Worm (Caenorhabditis elegans) whole organism, midembryonic: ENCODE measurements around the gene Y37H2A.12.

ENCODE experiments used
- T22C8.4 ChIP-seq: fragments of 200-800 bp; sonication (Bioruptor generic); IDR thresholded peaks from 2 replicates; pipeline ENCODE4 v1.3.6; 2022; ENCODE audit warnings: missing genetic modification characterization, missing compliant biosample characterization
- cog-1 ChIP-seq: sonication (generic microtip); optimal IDR thresholded peaks from 2 replicates; lab custom pipeline; 2016; ENCODE audit warnings: missing genetic modification characterization, missing compliant biosample characterization
- flt-1 ChIP-seq: fragments of 200-800 bp; sonication (Bioruptor generic); IDR thresholded peaks from 2 replicates; pipeline ENCODE4 v1.3.6; 2022; ENCODE audit warnings: missing genetic modification characterization, missing compliant biosample characterization
- klf-2 ChIP-seq: fragments of 200-800 bp; sonication (Bioruptor generic); conservative IDR thresholded peaks from 2 replicates; pipeline ENCODE4 v1.3.6; 2022; ENCODE audit warnings: missing genetic modification reagents, missing genetic modification characterization, missing compliant biosample characterization
- med-1 ChIP-seq: sonication (generic microtip); optimal IDR thresholded peaks from 2 replicates; lab custom pipeline; 2017; ENCODE audit warnings: missing genetic modification characterization, mild to moderate bottlenecking, missing compliant biosample characterization, antibody characterized with exemption, missing genetic modification reagents; ENCODE audit not compliant: insufficient read depth
- tab-1 ChIP-seq: fragments of 200-800 bp; sonication (Bioruptor generic); IDR thresholded peaks from 2 replicates; pipeline ENCODE4 v1.3.6; 2022; ENCODE audit warnings: missing genetic modification characterization, missing compliant biosample characterization

- no peak for TF ChIP-seq klf-2 (GFP tag; lab: Robert Waterston, UW)
- TF ChIP-seq flt-1, result no peak
- no peak for TF ChIP-seq tab-1 (GFP tag; lab: Robert Waterston, UW)
- TF ChIP-seq med-1 (GFP tag; lab: Kevin White, UChicago), result no peak
- TF ChIP-seq T22C8.4 (GFP tag; lab: Robert Waterston, UW), result no peak
- no peak for TF ChIP-seq cog-1 (tag; lab: Kevin White, UChicago)
Observed at ce11 chrV:18134378-18134777, 3.4 kb upstream of the Y37H2A.12 start, which contains the start of gene Y37H2A.7.
